Worm (Caenorhabditis elegans) whole organism, mixed stage, embryonic: ENCODE data around the gene rpl-33.

ENCODE experiments used
- elt-1 ChIP-seq: sonication (generic microtip); optimal IDR thresholded peaks from 2 replicates; lab custom pipeline; 2017; ENCODE audit warnings: missing genetic modification characterization, mild to moderate bottlenecking, missing compliant biosample characterization, antibody characterized with exemption, moderate library complexity, borderline replicate concordance; ENCODE audit not compliant: insufficient read depth
- lsy-2 ChIP-seq: fragments of 150-350 bp; optimal IDR thresholded peaks from 2 replicates; lab custom pipeline; 2014; ENCODE audit warnings: missing biosample characterization, missing genetic modification characterization
- mls-2 ChIP-seq: sonication (generic microtip); optimal IDR thresholded peaks from 2 replicates; lab custom pipeline; 2016; ENCODE audit warnings: mild to moderate bottlenecking, missing genetic modification characterization, moderate library complexity, missing compliant biosample characterization
- nhr-12 ChIP-seq: fragments of 150-350 bp; optimal IDR thresholded peaks from 2 replicates; lab custom pipeline; 2014; ENCODE audit warnings: missing biosample characterization, missing genetic modification characterization
- nhr-237 ChIP-seq: fragments of 150-350 bp; optimal IDR thresholded peaks from 2 replicates; lab custom pipeline; 2014; ENCODE audit warnings: missing biosample characterization, missing genetic modification characterization
- nhr-28 ChIP-seq: fragments of 150-350 bp; optimal IDR thresholded peaks from 2 replicates; lab custom pipeline; 2014; ENCODE audit warnings: missing biosample characterization, missing genetic modification characterization
- pha-4 ChIP-seq: fragments of 150-350 bp; optimal IDR thresholded peaks from 2 replicates; lab custom pipeline; 2018; ENCODE audit warnings: missing biosample characterization, missing genetic modification reagents, missing genetic modification characterization
- snpc-4 ChIP-seq: fragments of 150-350 bp; optimal IDR thresholded peaks from 2 replicates; lab custom pipeline; 2014; ENCODE audit warnings: missing biosample characterization, missing genetic modification characterization
- sptf-1 ChIP-seq: sonication (generic microtip); optimal IDR thresholded peaks from 2 replicates; lab custom pipeline; 2017; ENCODE audit warnings: mild to moderate bottlenecking, missing genetic modification characterization, moderate library complexity, missing compliant biosample characterization
- tbx-8 ChIP-seq: fragments of 200-800 bp; sonication (Bioruptor generic); optimal IDR thresholded peaks from 2 replicates; lab custom pipeline; 2018; ENCODE audit warnings: mild to moderate bottlenecking, missing genetic modification characterization, moderate library complexity, missing compliant biosample characterization
- unc-62 ChIP-seq: fragments of 150-350 bp; optimal IDR thresholded peaks from 2 replicates; lab custom pipeline; 2014; ENCODE audit warnings: missing biosample characterization, missing genetic modification reagents, missing genetic modification characterization
- ztf-11 ChIP-seq: fragments of 150-350 bp; optimal IDR thresholded peaks from 2 replicates; lab custom pipeline; 2014; ENCODE audit warnings: missing biosample characterization, missing genetic modification characterization

- no peak for TF ChIP-seq pha-4 (tag; lab: Kevin White, UChicago)
- TF ChIP-seq tbx-8 (GFP tag; lab: Kevin White, UChicago): no peak
- TF ChIP-seq nhr-28 (tag; lab: Kevin White, UChicago): no peak
- TF ChIP-seq nhr-237 (tag; lab: Kevin White, UChicago): no peak
- TF ChIP-seq nhr-12: no peak
- TF ChIP-seq ztf-11 (tag; lab: Kevin White, UChicago): no peak
- TF ChIP-seq elt-1: no peak
- no peak for TF ChIP-seq unc-62 (GFP tag; lab: Kevin White, UChicago)
- no peak for TF ChIP-seq lsy-2
- TF ChIP-seq mls-2 (tag; lab: Kevin White, UChicago): no peak
- TF ChIP-seq sptf-1 (tag; lab: Kevin White, UChicago): no peak
- TF ChIP-seq snpc-4: no peak
Measured at ce11 chrII:7098578-7098977, 6.8 kb upstream of the rpl-33 start, which contains the start of gene mct-5.
